Fruit fly (Drosophila melanogaster) whole organism, embryonic: Measurements from ENCODE around the gene SelT.
A peak's percentile ranks its signal among the peaks of the same experiment; 100 is the strongest.

Source experiments
- Abd-B ChIP-seq: fragments of 200-800 bp; sonication (Bioruptor generic); optimal IDR thresholded peaks from 2 replicates; lab custom pipeline; 2018; ENCODE audit warnings: missing biosample characterization, mild to moderate bottlenecking, missing genetic modification characterization, moderate library complexity
- CG10274 ChIP-seq: fragments of 200-800 bp; sonication (Bioruptor generic); optimal IDR thresholded peaks from 3 replicates; lab custom pipeline; 2017; ENCODE audit warnings: missing biosample characterization, mild to moderate bottlenecking, missing genetic modification characterization
- CG12299 ChIP-seq: fragments of 200-800 bp; sonication (Bioruptor generic); optimal IDR thresholded peaks from 2 replicates; lab custom pipeline; 2018; ENCODE audit warnings: missing biosample characterization, mild to moderate bottlenecking, missing genetic modification characterization
- CG12391 ChIP-seq: fragments of 200-800 bp; sonication (Bioruptor generic); optimal IDR thresholded peaks from 3 replicates; lab custom pipeline; 2018; ENCODE audit warnings: missing biosample characterization, mild to moderate bottlenecking, missing genetic modification characterization, moderate library complexity
- CG13287 ChIP-seq: fragments of 200-800 bp; sonication (Bioruptor generic); IDR thresholded peaks from 2 replicates; pipeline ENCODE4 v1.3.6; 2022; ENCODE audit warnings: missing biosample characterization, missing genetic modification characterization; ENCODE audit not compliant: partially characterized antibody
- CG14667 ChIP-seq: fragments of 200-800 bp; sonication (Bioruptor generic); IDR thresholded peaks from 2 replicates; pipeline ENCODE4 v1.3.6; 2022; ENCODE audit warnings: missing biosample characterization, missing genetic modification characterization
- CG15514 ChIP-seq: fragments of 200-800 bp; sonication (Bioruptor generic); optimal IDR thresholded peaks from 3 replicates; lab custom pipeline; 2017; ENCODE audit warnings: missing biosample characterization, missing genetic modification characterization, mild to moderate bottlenecking, moderate library complexity, missing genetic modification reagents
- CG16779 ChIP-seq: fragments of 200-800 bp; sonication (Bioruptor generic); IDR thresholded peaks from 2 replicates; pipeline ENCODE4 v1.3.6; 2022; ENCODE audit warnings: missing biosample characterization, missing genetic modification characterization
- CG16863 ChIP-seq: fragments of 200-800 bp; sonication (Bioruptor generic); optimal IDR thresholded peaks from 3 replicates; lab custom pipeline; 2016; ENCODE audit warnings: missing biosample characterization, missing genetic modification characterization
- CG18011 ChIP-seq: fragments of 200-800 bp; sonication (Bioruptor generic); optimal IDR thresholded peaks from 2 replicates; lab custom pipeline; 2017; ENCODE audit warnings: missing biosample characterization, missing genetic modification characterization, mild to moderate bottlenecking, moderate library complexity, missing genotype
- CG1832 ChIP-seq: fragments of 200-800 bp; sonication (Bioruptor generic); optimal IDR thresholded peaks from 2 replicates; lab custom pipeline; 2017; ENCODE audit warnings: missing biosample characterization, mild to moderate bottlenecking, missing genetic modification characterization, inconsistent platforms
- CG2129 ChIP-seq: fragments of 200-800 bp; sonication (Bioruptor generic); IDR thresholded peaks from 2 replicates; pipeline ENCODE4 v1.3.6; 2022; ENCODE audit warnings: missing biosample characterization, missing genetic modification characterization; ENCODE audit not compliant: partially characterized antibody
- CG30020 ChIP-seq: fragments of 200-800 bp; optimal IDR thresholded peaks from 2 replicates; lab custom pipeline; 2019; ENCODE audit warnings: missing biosample characterization, mild to moderate bottlenecking, missing genetic modification characterization, moderate library complexity
- CG3281 ChIP-seq: fragments of 200-800 bp; sonication (Bioruptor generic); optimal IDR thresholded peaks from 3 replicates; lab custom pipeline; 2017; ENCODE audit warnings: missing biosample characterization, mild to moderate bottlenecking, missing genetic modification characterization
- CG5245 ChIP-seq: fragments of 200-800 bp; sonication (Bioruptor generic); optimal IDR thresholded peaks from 3 replicates; lab custom pipeline; 2016; ENCODE audit warnings: missing biosample characterization, missing genetic modification characterization
- CG6175 ChIP-seq: fragments of 200-800 bp; sonication (Bioruptor generic); IDR thresholded peaks from 3 replicates; pipeline ENCODE4 v1.3.6; 2022; ENCODE audit warnings: missing biosample characterization, missing genetic modification characterization
- CG6254 ChIP-seq: fragments of 200-800 bp; sonication (Bioruptor generic); optimal IDR thresholded peaks from 3 replicates; lab custom pipeline; 2017; ENCODE audit warnings: mild to moderate bottlenecking, missing biosample characterization, missing genetic modification reagents, missing genetic modification characterization
- CG9876 ChIP-seq: fragments of 200-800 bp; sonication (Bioruptor generic); optimal IDR thresholded peaks from 2 replicates; lab custom pipeline; 2016; ENCODE audit warnings: missing biosample characterization, missing genetic modification characterization
- Dp ChIP-seq: fragments of 200-800 bp; sonication (Bioruptor generic); optimal IDR thresholded peaks from 2 replicates; lab custom pipeline; 2018; ENCODE audit warnings: missing biosample characterization, mild to moderate bottlenecking, missing genetic modification characterization, moderate library complexity
- E2f2 ChIP-seq: fragments of 200-800 bp; sonication (Bioruptor generic); IDR thresholded peaks from 2 replicates; pipeline ENCODE4 v1.3.6; 2022; ENCODE audit warnings: missing biosample characterization, missing genetic modification characterization
- Hsf ChIP-seq: fragments of 200-800 bp; sonication (Bioruptor generic); optimal IDR thresholded peaks from 3 replicates; lab custom pipeline; 2016; ENCODE audit warnings: missing biosample characterization, missing genetic modification characterization
- MBD-R2 ChIP-seq: fragments of 200-800 bp; sonication (Bioruptor generic); IDR thresholded peaks from 2 replicates; pipeline ENCODE4 v1.3.6; 2022; ENCODE audit warnings: missing biosample characterization, missing genetic modification characterization
- Med ChIP-seq: fragments of 200-800 bp; sonication (Bioruptor generic); peaks from one replicate; lab custom pipeline; 2016; ENCODE audit warnings: missing biosample characterization, missing genetic modification characterization, mild to moderate bottlenecking, inconsistent platforms, moderate library complexity
- Sin3A ChIP-seq: fragments of >200 bp; optimal IDR thresholded peaks from 2 replicates; lab custom pipeline; 2018
- Sox102F ChIP-seq: fragments of 200-800 bp; sonication (Bioruptor generic); optimal IDR thresholded peaks from 2 replicates; lab custom pipeline; 2018; ENCODE audit warnings: missing biosample characterization, mild to moderate bottlenecking, missing genetic modification characterization, moderate library complexity
- bsh ChIP-seq, 2 experiments: fragments of 200-800 bp; sonication (Bioruptor generic); optimal IDR thresholded peaks; 2 replicates each; lab custom pipeline; 2017 to 2018; ENCODE audit warnings: mild to moderate bottlenecking in 2 of 2, missing biosample characterization in 2 of 2, missing genetic modification characterization in 2 of 2, moderate library complexity in 1 of 2
- chinmo ChIP-seq: fragments of 200-800 bp; sonication (Bioruptor generic); IDR thresholded peaks from 4 replicates; pipeline ENCODE4 v1.3.6; 2022; ENCODE audit warnings: missing biosample characterization, missing genetic modification characterization; ENCODE audit not compliant: partially characterized antibody
- crp ChIP-seq, 2 experiments: fragments of 200-800 bp; sonication (Bioruptor generic); optimal IDR thresholded peaks; 2 replicates in 1 of 2; 3 replicates in 1 of 2; lab custom pipeline; 2017; ENCODE audit warnings: missing biosample characterization in 2 of 2, missing genetic modification characterization in 2 of 2, mild to moderate bottlenecking in 1 of 2, moderate library complexity in 1 of 2
- gsb-n ChIP-seq: fragments of 200-800 bp; sonication (Bioruptor generic); optimal IDR thresholded peaks from 3 replicates; lab custom pipeline; 2018; ENCODE audit warnings: missing biosample characterization, mild to moderate bottlenecking, missing genetic modification characterization
- h ChIP-seq: fragments of >200 bp; optimal IDR thresholded peaks from 2 replicates; lab custom pipeline; 2017
- luna ChIP-seq: fragments of 200-800 bp; sonication (Bioruptor generic); optimal IDR thresholded peaks from 2 replicates; lab custom pipeline; 2016; ENCODE audit warnings: missing biosample characterization, missing genetic modification characterization
- otp ChIP-seq: fragments of 200-800 bp; sonication (Bioruptor generic); IDR thresholded peaks from 3 replicates; pipeline ENCODE4, ENCODE4 v1.3.6; 2022; ENCODE audit warnings: missing biosample characterization, missing genetic modification characterization
- pan ChIP-seq, 4 experiments: fragments of >200 bp in 3 of 4; fragments of 200-800 bp in 1 of 4; sonication (Bioruptor generic) in 1 of 4; optimal IDR thresholded peaks in 3 of 4; IDR thresholded peaks in 1 of 4; 2 replicates each; pipeline versions ENCODE4 v1.3.6 to Lab custom; 2017 to 2022; ENCODE audit warnings: missing biosample characterization in 2 of 4, missing genetic modification characterization in 2 of 4, mixed read lengths in 1 of 4
- pzg ChIP-seq: fragments of 200-800 bp; sonication (Bioruptor generic); optimal IDR thresholded peaks from 3 replicates; lab custom pipeline; 2018; ENCODE audit warnings: missing biosample characterization, mild to moderate bottlenecking, missing genetic modification characterization, moderate library complexity
- stc ChIP-seq: fragments of 200-800 bp; sonication (Bioruptor generic); IDR thresholded peaks from 2 replicates; pipeline ENCODE4 v1.3.6; 2022; ENCODE audit warnings: missing biosample characterization, missing genetic modification characterization
- sug ChIP-seq: fragments of 200-800 bp; optimal IDR thresholded peaks from 2 replicates; lab custom pipeline; 2019; ENCODE audit warnings: missing biosample characterization, mild to moderate bottlenecking, missing genetic modification characterization, moderate library complexity
- usp ChIP-seq: fragments of >200 bp; optimal IDR thresholded peaks from 2 replicates; lab custom pipeline; 2017; ENCODE audit warnings: missing biosample characterization, missing genetic modification characterization

SelT gene

dm6 chr2L:4976988-4977551, 33.7 kb upstream of the SelT start, which contains the start of the genes Gmd and CG3792 (continued):
- TF ChIP-seq pan (optimal IDR thresholded peaks at IDR 0.05; lab: Kevin White, UChicago) (no peak), pan (GFP tag; optimal IDR thresholded peaks at IDR 0.05 in 1 of 2, IDR thresholded peaks at IDR 0.05 in 1 of 2) (peak in 1 of 2 experiments; percentile 96), CG12299 (tag; lab: Kevin White, UChicago) (peak; percentile 89), CG10274 (GFP tag; lab: Kevin White, UChicago) (peak; percentile 77), CG9876 (peak; percentile 75), stc (GFP tag; lab: Robert Waterston, UW) (peak; percentile 95), Abd-B (peak; percentile 86), gsb-n (tag; lab: Kevin White, UChicago) (peak; percentile 93), CG12391 (tag; lab: Kevin White, UChicago) (peak; percentile 94), CG1832 (GFP tag; lab: Kevin White, UChicago) (no peak), CG16779 (GFP tag; lab: Robert Waterston, UW) (peak; percentile 89), CG15514 (GFP tag; lab: Kevin White, UChicago) (peak; percentile 88), CG2129 (GFP tag; lab: Robert Waterston, UW) (peak; percentile 56), Hsf (GFP tag; lab: Kevin White, UChicago) (peak; percentile 97), sug (tag; lab: Kevin White, UChicago) (peak; percentile 93), otp (GFP tag; lab: Robert Waterston, UW) (peak; percentile 89), CG6175 (GFP tag; lab: Robert Waterston, UW) (peak; percentile 88), Sin3A (lab: Kevin White, UChicago) (peak; percentile 82), CG5245 (GFP tag; lab: Kevin White, UChicago) (peak; percentile 93), usp (GFP tag; lab: Kevin White, UChicago) (no peak), Sox102F (GFP tag; lab: Kevin White, UChicago) (peak; percentile 94)

- TF ChIP-seq MBD-R2 (GFP tag; lab: Robert Waterston, UW), result peak; percentile 52
- peak; percentile 25 for TF ChIP-seq Med (GFP tag; lab: Kevin White, UChicago)
- TF ChIP-seq luna (GFP tag; lab: Kevin White, UChicago), result no peak
- TF ChIP-seq bsh (GFP tag; optimal IDR thresholded peaks at IDR 0.05; lab: Kevin White, UChicago), result no peak
- TF ChIP-seq CG13287 (GFP tag; lab: Robert Waterston, UW), result peak; percentile 16; the same call in 1 of the 2 replicates
- TF ChIP-seq E2f2 (GFP tag; lab: Robert Waterston, UW), result peak; percentile 88
- TF ChIP-seq Dp, result peak; percentile 77
- TF ChIP-seq pzg (GFP tag; lab: Kevin White, UChicago), result peak; percentile 8
- peak; percentile 83 for TF ChIP-seq CG3281 (GFP tag; lab: Kevin White, UChicago)
- TF ChIP-seq CG30020 (tag; lab: Kevin White, UChicago), result no peak
- TF ChIP-seq CG16863 (GFP tag; lab: Kevin White, UChicago), result no peak
- TF ChIP-seq h (lab: Kevin White, UChicago), result no peak
- TF ChIP-seq CG6254 (GFP tag; lab: Kevin White, UChicago), result peak; percentile 97
- TF ChIP-seq CG18011, result peak; percentile 17
- no peak for TF ChIP-seq gsb-n (tag; lab: Kevin White, UChicago)
- no peak for TF ChIP-seq CG14667 (GFP tag; lab: Robert Waterston, UW)
- TF ChIP-seq crp (GFP tag; optimal IDR thresholded peaks at IDR 0.05; lab: Kevin White, UChicago), result peak in 1 of 2 experiments; percentile 83
- 0 out of 4 replicates have a peak, but pooled peaks have one; percentile 64 for TF ChIP-seq chinmo (GFP tag; lab: Robert Waterston, UW)
Measured at dm6 chr2L:4979138-4979537, 31.6 kb upstream of the SelT start, which contains the start of gene CG8891. CG8891 (minus strand) TSS chr2L:4979379.
